Worm (Caenorhabditis elegans) whole organism, L3 larva: ENCODE measurements around the gene D1086.6.

Experiments
- R02D3.7 ChIP-seq: fragments of 150-350 bp; optimal IDR thresholded peaks from 2 replicates; lab custom pipeline; 2014; ENCODE audit warnings: missing biosample characterization, missing genetic modification characterization
- aly-2 ChIP-seq: fragments of 150-350 bp; optimal IDR thresholded peaks from 2 replicates; lab custom pipeline; 2014; ENCODE audit warnings: missing biosample characterization, missing genetic modification characterization
- ceh-16 ChIP-seq: sonication (generic microtip); optimal IDR thresholded peaks from 2 replicates; lab custom pipeline; 2017; ENCODE audit warnings: missing biosample characterization, missing genetic modification characterization
- ceh-28 ChIP-seq: fragments of 150-350 bp; optimal IDR thresholded peaks from 2 replicates; lab custom pipeline; 2014; ENCODE audit warnings: missing biosample characterization, missing genetic modification reagents, missing genetic modification characterization
- ceh-82 ChIP-seq: fragments of 150-350 bp; optimal IDR thresholded peaks from 2 replicates; lab custom pipeline; 2014; ENCODE audit warnings: missing biosample characterization, missing genetic modification characterization
- ceh-9 ChIP-seq: sonication (generic microtip); optimal IDR thresholded peaks from 2 replicates; lab custom pipeline; 2018; ENCODE audit warnings: missing biosample characterization, missing genetic modification characterization
- daf-12 ChIP-seq: fragments of 150-350 bp; optimal IDR thresholded peaks from 2 replicates; lab custom pipeline; 2014; ENCODE audit warnings: missing biosample characterization, missing genetic modification reagents, missing genetic modification characterization
- egl-27 ChIP-seq: sonication (generic microtip); optimal IDR thresholded peaks from 4 replicates; lab custom pipeline; 2017; ENCODE audit warnings: missing biosample characterization, missing genetic modification reagents, missing genetic modification characterization
- elt-1 ChIP-seq: fragments of 150-350 bp; optimal IDR thresholded peaks from 2 replicates; lab custom pipeline; 2014; ENCODE audit warnings: missing biosample characterization, missing genetic modification characterization
- elt-2 ChIP-seq: sonication (generic microtip); optimal IDR thresholded peaks from 2 replicates; lab custom pipeline; 2016; ENCODE audit warnings: missing genetic modification reagents, mild to moderate bottlenecking, missing genetic modification characterization, missing compliant biosample characterization
- elt-3 ChIP-seq, 3 experiments: fragments of 150-350 bp in 1 of 3; sonication (generic microtip) in 2 of 3; optimal IDR thresholded peaks; 2 replicates in 2 of 3; 4 replicates in 1 of 3; lab custom pipeline; 2014 to 2017; ENCODE audit warnings: missing biosample characterization in 3 of 3, missing genetic modification characterization in 3 of 3
- eor-1 ChIP-seq, 2 experiments: fragments of 150-350 bp; optimal IDR thresholded peaks; 2 replicates each; lab custom pipeline; 2014 to 2018; ENCODE audit warnings: missing biosample characterization in 2 of 2, missing genetic modification characterization in 2 of 2
- fkh-10 ChIP-seq: sonication (generic microtip); optimal IDR thresholded peaks from 2 replicates; lab custom pipeline; 2017; ENCODE audit warnings: missing biosample characterization, missing genetic modification reagents, missing genetic modification characterization
- fkh-2 ChIP-seq: fragments of 150-350 bp; optimal IDR thresholded peaks from 2 replicates; lab custom pipeline; 2014; ENCODE audit warnings: missing biosample characterization, missing genetic modification reagents, missing genetic modification characterization
- fos-1 ChIP-seq: fragments of 150-350 bp; optimal IDR thresholded peaks from 2 replicates; lab custom pipeline; 2014; ENCODE audit warnings: missing biosample characterization, missing genetic modification characterization
- hmg-11 ChIP-seq: sonication (generic microtip); optimal IDR thresholded peaks from 2 replicates; lab custom pipeline; 2016; ENCODE audit warnings: missing genetic modification characterization, missing compliant biosample characterization
- jun-1 ChIP-seq: fragments of 150-350 bp; optimal IDR thresholded peaks from 2 replicates; lab custom pipeline; 2014; ENCODE audit warnings: missing biosample characterization, missing genetic modification reagents, missing genetic modification characterization
- mdl-1 ChIP-seq: fragments of 150-350 bp; optimal IDR thresholded peaks from 2 replicates; lab custom pipeline; 2014; ENCODE audit warnings: missing biosample characterization, missing genetic modification characterization
- mml-1 ChIP-seq: fragments of 150-350 bp; sonication (generic microtip); optimal IDR thresholded peaks from 3 replicates; lab custom pipeline; 2014; ENCODE audit warnings: missing biosample characterization, missing genetic modification characterization
- nhr-11 ChIP-seq: fragments of 150-350 bp; optimal IDR thresholded peaks from 2 replicates; lab custom pipeline; 2014; ENCODE audit warnings: missing biosample characterization, missing genetic modification characterization
- nhr-12 ChIP-seq: fragments of 150-350 bp; optimal IDR thresholded peaks from 2 replicates; lab custom pipeline; 2014; ENCODE audit warnings: missing biosample characterization, missing genetic modification characterization
- nhr-23 ChIP-seq: fragments of 150-350 bp; optimal IDR thresholded peaks from 2 replicates; lab custom pipeline; 2014; ENCODE audit warnings: missing biosample characterization, missing genetic modification reagents, missing genetic modification characterization
- nhr-25 ChIP-seq: sonication (generic microtip); optimal IDR thresholded peaks from 2 replicates; lab custom pipeline; 2017; ENCODE audit warnings: missing biosample characterization, missing genetic modification characterization
- nhr-28 ChIP-seq: fragments of 150-350 bp; optimal IDR thresholded peaks from 2 replicates; lab custom pipeline; 2014; ENCODE audit warnings: missing biosample characterization, missing genetic modification characterization
- nhr-43 ChIP-seq: sonication (generic microtip); optimal IDR thresholded peaks from 2 replicates; lab custom pipeline; 2016; ENCODE audit warnings: mild to moderate bottlenecking, missing genetic modification characterization, missing compliant biosample characterization; ENCODE audit not compliant: poor library complexity, severe bottlenecking
- nhr-67 ChIP-seq: fragments of 150-350 bp; optimal IDR thresholded peaks from 2 replicates; lab custom pipeline; 2014; ENCODE audit warnings: missing biosample characterization, missing genetic modification characterization
- nhr-76 ChIP-seq: fragments of 150-350 bp; sonication (generic microtip); optimal IDR thresholded peaks from 5 replicates; lab custom pipeline; 2014; ENCODE audit warnings: missing biosample characterization, missing genetic modification characterization
- nhr-77 ChIP-seq: fragments of 150-350 bp; optimal IDR thresholded peaks from 2 replicates; lab custom pipeline; 2014; ENCODE audit warnings: missing biosample characterization, missing genetic modification characterization
- pqm-1 ChIP-seq: fragments of 150-350 bp; optimal IDR thresholded peaks from 2 replicates; lab custom pipeline; 2017; ENCODE audit warnings: missing biosample characterization, missing genetic modification characterization, inconsistent platforms
- sea-2 ChIP-seq: fragments of 150-350 bp; sonication (generic microtip); optimal IDR thresholded peaks from 4 replicates; lab custom pipeline; 2014; ENCODE audit warnings: missing biosample characterization, missing genetic modification reagents, missing genetic modification characterization
- skn-1 ChIP-seq: fragments of 150-350 bp; optimal IDR thresholded peaks from 2 replicates; lab custom pipeline; 2014; ENCODE audit warnings: missing biosample characterization, missing genetic modification characterization
- snpc-4 ChIP-seq: fragments of 150-350 bp; optimal IDR thresholded peaks from 2 replicates; lab custom pipeline; 2014; ENCODE audit warnings: missing biosample characterization, missing genetic modification characterization
- unc-39 ChIP-seq: sonication (generic microtip); optimal IDR thresholded peaks from 4 replicates; lab custom pipeline; 2017; ENCODE audit warnings: missing biosample characterization, missing genetic modification characterization
- zag-1 ChIP-seq: fragments of 150-350 bp; optimal IDR thresholded peaks from 2 replicates; lab custom pipeline; 2014; ENCODE audit warnings: missing biosample characterization, missing genetic modification characterization
- ztf-11 ChIP-seq: fragments of 150-350 bp; optimal IDR thresholded peaks from 2 replicates; lab custom pipeline; 2014; ENCODE audit warnings: missing biosample characterization, missing genetic modification characterization
- ztf-4 ChIP-seq: fragments of 150-350 bp; optimal IDR thresholded peaks from 2 replicates; lab custom pipeline; 2014; ENCODE audit warnings: missing biosample characterization, missing genetic modification characterization

D1086.6 gene

DNA sequence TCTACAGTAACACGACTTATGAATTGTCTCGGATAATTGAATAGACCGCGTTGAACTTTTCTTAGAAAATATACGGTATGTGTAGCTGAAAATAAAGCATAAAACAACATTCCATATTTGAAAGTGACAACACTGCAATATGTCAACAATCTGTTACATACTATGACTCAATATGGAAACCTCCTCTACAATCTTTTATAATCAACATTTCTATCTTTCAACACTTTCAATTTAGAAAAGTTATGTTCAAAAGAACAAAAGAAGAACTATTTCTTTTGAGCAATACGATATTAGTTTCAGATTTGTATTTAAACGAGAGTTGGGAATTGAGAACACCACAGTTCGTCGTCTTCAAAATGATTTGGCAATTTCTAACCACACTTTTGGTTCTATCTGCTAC is 2.9 kb downstream of the D1086.6 start, which contains the start of gene D1086.10:
TSS of gene D1086.10 (plus strand) at position 301 of the 400 bp plus-strand sequence.
- no peak for TF ChIP-seq nhr-12 (tag; lab: Kevin White, UChicago)

DNA sequence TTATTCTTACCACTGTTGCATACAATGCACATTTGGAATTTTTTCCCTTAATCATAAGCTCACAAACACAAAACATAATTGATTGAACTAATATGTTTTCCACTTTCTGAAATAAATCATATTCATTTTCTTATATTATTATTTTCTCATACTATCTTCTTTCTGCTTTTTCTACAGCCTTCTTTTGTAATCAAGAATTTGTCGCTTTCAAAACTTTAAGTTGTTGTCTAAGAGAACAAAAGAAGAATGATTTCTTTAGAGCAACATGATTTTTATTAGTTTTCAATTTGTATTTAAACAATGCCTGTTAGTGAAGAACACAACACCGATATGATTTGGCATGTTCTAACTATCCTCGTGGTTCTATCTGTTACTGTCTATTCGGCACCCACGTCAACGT is 4.4 kb downstream of the D1086.6 start, which contains the start of gene D1086.7:
TSS of gene D1086.7 (plus strand) at position 301 of the 400 bp plus-strand sequence.
- TF ChIP-seq jun-1 (tag; lab: Kevin White, UChicago), result no peak
- TF ChIP-seq nhr-67 (tag; lab: Kevin White, UChicago), result no peak
- no peak for TF ChIP-seq nhr-77 (tag; lab: Kevin White, UChicago)
- TF ChIP-seq ztf-11 (tag; lab: Kevin White, UChicago), result no peak
- TF ChIP-seq elt-3 (tag; optimal IDR thresholded peaks at IDR 0.05; lab: Kevin White, UChicago), result no peak
- TF ChIP-seq, all 47 proteins: peak for 0

ce11 chrV:14085589-14085988 is 6.0 kb downstream of the D1086.6 start, which contains the start of gene D1086.18:
Gene D1086.18 (plus strand): TSS chrV:14085889.
- TF ChIP-seq elt-2 (tag; lab: Kevin White, UChicago), result no peak
- no peak for TF ChIP-seq ceh-9 (tag; lab: Kevin White, UChicago)
- TF ChIP-seq ceh-82 (tag; lab: Kevin White, UChicago), result no peak
- no peak for TF ChIP-seq nhr-77 (tag; lab: Kevin White, UChicago)
- TF ChIP-seq ceh-16, result no peak
- no peak for TF ChIP-seq elt-1
- no peak for TF ChIP-seq nhr-43 (tag; lab: Kevin White, UChicago)
- TF ChIP-seq nhr-12 (tag; lab: Kevin White, UChicago), result no peak
- no peak for TF ChIP-seq ceh-28 (tag; lab: Kevin White, UChicago)
- no peak for TF ChIP-seq egl-27 (tag; lab: Kevin White, UChicago)
- no peak for TF ChIP-seq eor-1 (tag; optimal IDR thresholded peaks at IDR 0.05; lab: Kevin White, UChicago)
- TF ChIP-seq daf-12 (tag; lab: Kevin White, UChicago), result no peak
- TF ChIP-seq fkh-10, result no peak
- TF ChIP-seq pqm-1 (tag; lab: Kevin White, UChicago), result no peak
- TF ChIP-seq mdl-1 (tag; lab: Kevin White, UChicago), result no peak
- TF ChIP-seq ztf-11 (tag; lab: Kevin White, UChicago), result no peak
- TF ChIP-seq aly-2 (tag; lab: Kevin White, UChicago), result no peak
- no peak for TF ChIP-seq ztf-4
- TF ChIP-seq fos-1 (tag; lab: Kevin White, UChicago), result no peak
- no peak for TF ChIP-seq nhr-11 (tag; lab: Kevin White, UChicago)

DNA sequence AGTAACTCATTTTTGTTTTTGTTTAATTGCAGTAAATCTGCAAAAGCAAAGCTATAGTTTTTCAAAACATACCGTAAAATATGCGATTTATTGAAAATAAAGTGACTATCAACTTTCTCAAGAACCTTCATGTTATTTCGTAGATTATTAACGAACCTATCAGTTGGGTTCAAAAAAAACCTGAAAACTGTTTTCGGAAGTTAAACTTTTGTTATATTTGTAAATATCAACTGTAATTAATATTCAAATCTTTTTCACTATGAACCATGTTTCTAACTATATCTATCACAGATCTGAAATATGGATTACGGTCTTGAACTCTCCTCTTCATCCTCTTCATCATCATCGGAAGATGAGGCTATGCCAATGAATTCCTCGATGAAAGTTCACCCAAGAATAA is 8.4 kb downstream of the D1086.6 start, which contains the start of gene D1086.19:
TSS of gene D1086.19 (plus strand) at position 301 of the 400 bp plus-strand sequence.
- TF ChIP-seq R02D3.7 (tag; lab: Kevin White, UChicago) (no peak), fkh-10 (no peak), zag-1 (tag; lab: Kevin White, UChicago) (no peak), ztf-4 (no peak), egl-27 (tag; lab: Kevin White, UChicago) (no peak), skn-1 (tag; lab: Kevin White, UChicago) (no peak), unc-39 (no peak), ceh-28 (tag; lab: Kevin White, UChicago) (no peak), elt-2 (tag; lab: Kevin White, UChicago) (no peak), ztf-11 (tag; lab: Kevin White, UChicago) (no peak), nhr-25 (tag; lab: Kevin White, UChicago) (no peak), elt-1 (no peak), fkh-2 (tag; lab: Kevin White, UChicago) (no peak), snpc-4 (tag; lab: Kevin White, UChicago) (no peak), mml-1 (tag; lab: Kevin White, UChicago) (no peak), ceh-9 (tag; lab: Kevin White, UChicago) (no peak), elt-3 (tag; optimal IDR thresholded peaks at IDR 0.05; lab: Kevin White, UChicago) (no peak), nhr-76 (tag; lab: Kevin White, UChicago) (no peak), hmg-11 (tag; lab: Kevin White, UChicago) (no peak)

ce11 chrV:14090309-14090967 is 10.8 kb downstream of the D1086.6 start, which contains the start of the genes D1086.5 and him-5:
Gene D1086.5 (minus strand): TSS chrV:14090359.
Gene him-5 (plus strand): TSS chrV:14090426.
- no peak for TF ChIP-seq nhr-23 (tag; lab: Kevin White, UChicago)
- TF ChIP-seq sea-2, result no peak
- TF ChIP-seq ztf-4, result no peak
- no peak for TF ChIP-seq pqm-1 (tag; lab: Kevin White, UChicago)
- TF ChIP-seq nhr-28, result no peak
